Fruit fly (Drosophila melanogaster): ENCODE data around the gene CG3552.

CG3552 gene

DNA sequence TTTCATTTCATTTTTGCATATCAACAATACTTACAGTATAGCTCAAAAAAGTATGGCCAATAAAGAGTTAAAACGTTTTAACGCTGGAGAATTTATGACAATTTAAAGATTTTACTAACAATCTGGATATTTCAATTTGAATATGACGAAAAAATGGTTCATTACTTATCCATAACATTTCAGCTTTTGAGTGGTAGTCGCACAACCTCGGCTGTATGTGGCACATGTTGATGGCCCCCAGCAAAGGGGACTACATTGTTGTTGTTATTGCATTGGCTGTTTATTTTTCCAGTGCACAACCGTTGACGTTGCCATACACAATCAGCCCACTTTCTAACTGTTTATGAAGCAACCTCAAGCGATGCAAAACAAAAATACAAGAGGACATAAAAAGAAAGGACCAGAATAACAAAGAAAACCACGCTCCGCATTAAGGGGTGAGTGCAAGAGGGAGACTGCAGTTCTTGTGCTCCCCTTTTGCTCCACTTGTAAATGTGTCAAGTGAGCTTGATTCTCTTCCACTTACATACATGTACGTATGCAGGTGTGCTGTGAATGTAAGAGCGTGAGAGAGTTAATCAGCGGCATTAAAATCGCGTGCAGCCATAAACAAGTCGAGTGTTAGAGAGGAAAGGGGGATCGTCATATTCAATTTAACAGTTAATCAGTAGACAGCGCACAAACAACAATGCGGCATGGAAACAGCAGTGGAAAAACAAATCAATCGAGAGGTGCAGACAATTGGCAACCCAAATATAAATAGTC, 35.9 kb upstream of the CG3552 start (continued):
- TF ChIP-seq nmo (GFP tag; optimal IDR thresholded peaks at IDR 0.05) (peak; percentile 46), CG4424 (GFP tag; optimal IDR thresholded peaks at IDR 0.05) (peak; percentile 51), H15 (GFP tag; IDR thresholded peaks at IDR 0.05) (peak; percentile 37; the same call in 1 of the 3 replicates), CG3847 (GFP tag; IDR thresholded peaks at IDR 0.05) (peak; percentile 12; the same call in 1 of the 2 replicates), Gsc (GFP tag; IDR thresholded peaks at IDR 0.05) (0 out of 2 replicates have a peak, but pooled peaks have one; percentile 32), az2 (GFP tag; optimal IDR thresholded peaks at IDR 0.05) (peak; percentile 19), CrebB (tag; optimal IDR thresholded peaks at IDR 0.05) (peak; percentile 25), CG8924 (tag; optimal IDR thresholded peaks at IDR 0.05) (peak; percentile 40), CG18619 (GFP tag; optimal IDR thresholded peaks at IDR 0.05) (peak; percentile 23), CG11085 (GFP tag; IDR thresholded peaks at IDR 0.05) (peak; percentile 17; the same call in 1 of the 2 replicates), CTCF (GFP tag; optimal IDR thresholded peaks at IDR 0.05) (peak; percentile 9), CG14710 (tag; optimal IDR thresholded peaks at IDR 0.05) (no peak), Chrac-16 (GFP tag; optimal IDR thresholded peaks at IDR 0.05) (peak; percentile 17), Meics (GFP tag; optimal IDR thresholded peaks at IDR 0.05) (peak; percentile 30), Nf-YA (GFP tag; IDR thresholded peaks at IDR 0.05) (peak; percentile 43; the same call in 1 of the 2 replicates), Drgx (GFP tag; IDR thresholded peaks at IDR 0.05) (peak; percentile 95), chif (GFP tag; optimal IDR thresholded peaks at IDR 0.05) (peak in 1 of 2 experiments; percentile 28), CG9437 (GFP tag; optimal IDR thresholded peaks at IDR 0.05) (peak; percentile 24), bcd (GFP tag; optimal IDR thresholded peaks at IDR 0.05) (peak; percentile 35), cwo (GFP tag; optimal IDR thresholded peaks at IDR 0.05) (no peak), CG1647 (GFP tag; optimal IDR thresholded peaks at IDR 0.05) (peak; percentile 22), CG15479 (GFP tag; optimal IDR thresholded peaks at IDR 0.05) (no peak), CG12659 (GFP tag; optimal IDR thresholded peaks at IDR 0.05) (peak; percentile 22), CG7786 (GFP tag; optimal IDR thresholded peaks at IDR 0.05) (peak; percentile 12), knrl (GFP tag; IDR thresholded peaks at IDR 0.05; ENCODE audit: partially characterized antibody) (no peak), Asciz (GFP tag; optimal IDR thresholded peaks at IDR 0.05) (peak; percentile 52), ap (GFP tag; IDR thresholded peaks at IDR 0.05) (peak; percentile 62), grn (GFP tag; optimal IDR thresholded peaks at IDR 0.05) (no peak), odd (GFP tag; optimal IDR thresholded peaks at IDR 0.05) (peak; percentile 44), Oli (tag; optimal IDR thresholded peaks at IDR 0.05) (peak; percentile 62), sob (GFP tag; IDR thresholded peaks at IDR 0.05) (0 out of 2 replicates have a peak, but pooled peaks have one; percentile 7), sisA (GFP tag; IDR thresholded peaks at IDR 0.05) (peak; percentile 53; the same call in 1 of the 2 replicates), CG8290 (GFP tag; optimal IDR thresholded peaks at IDR 0.05) (no peak), CG8290 (tag; optimal IDR thresholded peaks at IDR 0.05) (peak in 1 of 2 experiments; percentile 43), Med (GFP tag) (peak; percentile 81), maf-S (GFP tag; optimal IDR thresholded peaks at IDR 0.05) (no peak), CG17359 (tag; optimal IDR thresholded peaks at IDR 0.05) (peak; percentile 66), CG17385 (GFP tag; optimal IDR thresholded peaks at IDR 0.05) (peak; percentile 11), CG6689 (GFP tag; IDR thresholded peaks at IDR 0.05) (peak; percentile 65; the same call in 1 of the 2 replicates), CG43689 (GFP tag; IDR thresholded peaks at IDR 0.05) (peak; percentile 53; the same call in 1 of the 2 replicates), CG14441 (GFP tag; IDR thresholded peaks at IDR 0.05) (peak; percentile 54), nerfin-1 (tag; optimal IDR thresholded peaks at IDR 0.05) (peak; percentile 5), Dref (GFP tag; IDR thresholded peaks at IDR 0.05) (no peak), CG12942 (GFP tag; optimal IDR thresholded peaks at IDR 0.05) (peak; percentile 4), Trl (optimal IDR thresholded peaks at IDR 0.05) (peak in 1 of 2 experiments; percentile 1), Trl (GFP tag; optimal IDR thresholded peaks at IDR 0.05) (no peak), CG7271 (tag; optimal IDR thresholded peaks at IDR 0.05) (no peak), sc (optimal IDR thresholded peaks at IDR 0.05) (no peak), sc (GFP tag; optimal IDR thresholded peaks at IDR 0.05) (peak; percentile 10), CG11247 (GFP tag; IDR thresholded peaks at IDR 0.05) (0 out of 2 replicates have a peak, but pooled peaks have one; percentile 19)

All from whole organism, embryonic.